Fruit fly (Drosophila melanogaster) whole organism, embryonic: ENCODE results near the gene CG6230.
A peak's percentile ranks its signal among the peaks of the same experiment; 100 is the strongest.

ENCODE experiments used
- ATbp ChIP-seq: fragments of 200-800 bp; sonication (Bioruptor generic); optimal IDR thresholded peaks from 2 replicates; lab custom pipeline; 2017; ENCODE audit warnings: missing biosample characterization, mild to moderate bottlenecking, missing genetic modification characterization, missing genetic modification reagents
- Bdp1 ChIP-seq: fragments of 200-800 bp; sonication (Bioruptor generic); optimal IDR thresholded peaks from 3 replicates; lab custom pipeline; 2016; ENCODE audit warnings: missing biosample characterization, missing genetic modification characterization
- CG10654 ChIP-seq: fragments of 200-800 bp; sonication (Bioruptor generic); optimal IDR thresholded peaks from 2 replicates; lab custom pipeline; 2016; ENCODE audit warnings: missing biosample characterization, missing genetic modification characterization
- CG11695 ChIP-seq: fragments of 200-800 bp; sonication (Bioruptor generic); IDR thresholded peaks from 3 replicates; pipeline ENCODE4 v1.3.6; 2022; ENCODE audit warnings: missing biosample characterization, missing genetic modification characterization
- CG1233 ChIP-seq: fragments of 200-800 bp; sonication (Bioruptor generic); optimal IDR thresholded peaks from 4 replicates; lab custom pipeline; 2018; ENCODE audit warnings: missing biosample characterization, mild to moderate bottlenecking, missing genetic modification characterization
- CG13296 ChIP-seq: fragments of 200-800 bp; sonication (Bioruptor generic); optimal IDR thresholded peaks from 3 replicates; lab custom pipeline; 2018; ENCODE audit warnings: missing biosample characterization, mild to moderate bottlenecking, missing genetic modification characterization
- CG14050 ChIP-seq: fragments of 200-800 bp; sonication (Bioruptor generic); IDR thresholded peaks from 3 replicates; pipeline ENCODE4 v1.3.6; 2022; ENCODE audit warnings: missing biosample characterization, missing genetic modification characterization
- CG14667 ChIP-seq: fragments of 200-800 bp; sonication (Bioruptor generic); IDR thresholded peaks from 2 replicates; pipeline ENCODE4 v1.3.6; 2022; ENCODE audit warnings: missing biosample characterization, missing genetic modification characterization
- CG14965 ChIP-seq: fragments of 200-800 bp; sonication (Bioruptor generic); optimal IDR thresholded peaks from 2 replicates; lab custom pipeline; 2016; ENCODE audit warnings: missing biosample characterization, missing genetic modification characterization, borderline replicate concordance
- CG15011 ChIP-seq: fragments of 200-800 bp; sonication (Bioruptor generic); optimal IDR thresholded peaks from 3 replicates; lab custom pipeline; 2018; ENCODE audit warnings: missing biosample characterization, mild to moderate bottlenecking, missing genetic modification characterization
- CG15479 ChIP-seq: fragments of 200-800 bp; sonication (Bioruptor generic); optimal IDR thresholded peaks from 3 replicates; lab custom pipeline; 2019; ENCODE audit warnings: missing biosample characterization, mild to moderate bottlenecking, missing genetic modification characterization, moderate library complexity
- CG16863 ChIP-seq: fragments of 200-800 bp; sonication (Bioruptor generic); optimal IDR thresholded peaks from 3 replicates; lab custom pipeline; 2016; ENCODE audit warnings: missing biosample characterization, missing genetic modification characterization
- CG17385 ChIP-seq: fragments of 200-800 bp; sonication (Bioruptor generic); optimal IDR thresholded peaks from 3 replicates; lab custom pipeline; 2018; ENCODE audit warnings: missing biosample characterization, mild to moderate bottlenecking, missing genetic modification characterization
- CG31365 ChIP-seq: fragments of 200-800 bp; sonication (Bioruptor generic); optimal IDR thresholded peaks from 2 replicates; lab custom pipeline; 2018; ENCODE audit warnings: missing biosample characterization, mild to moderate bottlenecking, missing genetic modification characterization
- CG32772 ChIP-seq: fragments of 200-800 bp; sonication (Bioruptor generic); IDR thresholded peaks from 2 replicates; pipeline ENCODE4 v1.3.6; 2022; ENCODE audit warnings: missing biosample characterization, missing genetic modification characterization
- CG3995 ChIP-seq: fragments of 200-800 bp; sonication (Bioruptor generic); optimal IDR thresholded peaks from 3 replicates; lab custom pipeline; 2016; ENCODE audit warnings: missing biosample characterization, missing genetic modification characterization
- CG6254 ChIP-seq: fragments of 200-800 bp; sonication (Bioruptor generic); optimal IDR thresholded peaks from 3 replicates; lab custom pipeline; 2017; ENCODE audit warnings: mild to moderate bottlenecking, missing biosample characterization, missing genetic modification reagents, missing genetic modification characterization
- D ChIP-seq, 2 experiments: fragments of 200-800 bp in 1 of 2; fragments of >200 bp in 1 of 2; sonication (Bioruptor generic) in 1 of 2; optimal IDR thresholded peaks; 2 replicates in 1 of 2; 3 replicates in 1 of 2; lab custom pipeline; 2017; ENCODE audit warnings: mild to moderate bottlenecking in 1 of 2, missing biosample characterization in 1 of 2, missing genetic modification characterization in 1 of 2, missing genetic modification reagents in 1 of 2
- Dad ChIP-seq: fragments of 200-800 bp; sonication (Bioruptor generic); optimal IDR thresholded peaks from 3 replicates; lab custom pipeline; 2016; ENCODE audit warnings: missing biosample characterization, missing genetic modification characterization
- Doc2 ChIP-seq: fragments of 200-800 bp; sonication (Bioruptor generic); IDR thresholded peaks from 2 replicates; pipeline ENCODE4 v1.3.6; 2022; ENCODE audit warnings: missing biosample characterization, missing genetic modification characterization
- Dref ChIP-seq: fragments of 200-800 bp; sonication (Bioruptor generic); IDR thresholded peaks from 2 replicates; pipeline ENCODE4 v1.3.6; 2022; ENCODE audit warnings: missing biosample characterization, missing genetic modification characterization
- Elba2 ChIP-seq: fragments of 200-800 bp; sonication (Bioruptor generic); optimal IDR thresholded peaks from 3 replicates; lab custom pipeline; 2016; ENCODE audit warnings: missing biosample characterization, missing genetic modification characterization
- Ets65A ChIP-seq: fragments of 200-800 bp; sonication (Bioruptor generic); peaks from one replicate; lab custom pipeline; 2016; ENCODE audit warnings: missing biosample characterization, missing genetic modification characterization
- HLH4C ChIP-seq: fragments of 200-800 bp; sonication (Bioruptor generic); IDR thresholded peaks from 3 replicates; pipeline ENCODE4 v1.3.6; 2022; ENCODE audit warnings: missing biosample characterization, missing genetic modification characterization; ENCODE audit not compliant: partially characterized antibody
- MTF-1 ChIP-seq: fragments of 200-800 bp; sonication (Bioruptor generic); optimal IDR thresholded peaks from 2 replicates; lab custom pipeline; 2018; ENCODE audit warnings: missing biosample characterization, mild to moderate bottlenecking, missing genetic modification characterization, borderline replicate concordance
- Mrtf ChIP-seq: fragments of 200-800 bp; sonication (Bioruptor generic); IDR thresholded peaks from 3 replicates; pipeline ENCODE4 v1.3.6; 2022; ENCODE audit warnings: missing biosample characterization, missing genetic modification characterization
- Myb ChIP-seq: fragments of 200-800 bp; sonication (Bioruptor generic); optimal IDR thresholded peaks from 2 replicates; lab custom pipeline; 2016; ENCODE audit warnings: missing biosample characterization, missing genetic modification characterization
- NC2β ChIP-seq: fragments of 200-800 bp; sonication (Bioruptor generic); optimal IDR thresholded peaks from 2 replicates; lab custom pipeline; 2016; ENCODE audit warnings: missing biosample characterization, missing genetic modification characterization
- Scr ChIP-seq: fragments of 200-800 bp; sonication (Bioruptor generic); IDR thresholded peaks from 2 replicates; pipeline ENCODE4 v1.3.6; 2022; ENCODE audit warnings: missing biosample characterization, missing genetic modification characterization; ENCODE audit not compliant: partially characterized antibody
- ab ChIP-seq: fragments of 200-800 bp; sonication (Bioruptor generic); optimal IDR thresholded peaks from 2 replicates; lab custom pipeline; 2016; ENCODE audit warnings: missing biosample characterization, missing genetic modification characterization
- danr ChIP-seq: fragments of 200-800 bp; sonication (Bioruptor generic); IDR thresholded peaks from 2 replicates; pipeline ENCODE4 v1.3.6; 2022; ENCODE audit warnings: missing biosample characterization, missing genetic modification characterization
- dysf ChIP-seq: fragments of 200-800 bp; sonication (Bioruptor generic); IDR thresholded peaks from 3 replicates; pipeline ENCODE4 v1.3.6; 2022; ENCODE audit warnings: missing biosample characterization, missing genetic modification characterization
- ftz-f1 ChIP-seq: fragments of 200-800 bp; sonication (Bioruptor generic); optimal IDR thresholded peaks from 2 replicates; lab custom pipeline; 2016; ENCODE audit warnings: missing biosample characterization, missing genetic modification characterization
- gem ChIP-seq: fragments of 200-800 bp; sonication (Bioruptor generic); optimal IDR thresholded peaks from 2 replicates; lab custom pipeline; 2019; ENCODE audit warnings: missing biosample characterization, mild to moderate bottlenecking, missing genetic modification characterization, moderate library complexity
- grn ChIP-seq: fragments of 200-800 bp; sonication (Bioruptor generic); optimal IDR thresholded peaks from 3 replicates; lab custom pipeline; 2017; ENCODE audit warnings: missing biosample characterization, missing genetic modification characterization
- lov ChIP-seq, 2 experiments: fragments of 200-800 bp in 1 of 2; fragments of >200 bp in 1 of 2; sonication (Bioruptor generic) in 1 of 2; IDR thresholded peaks in 1 of 2; optimal IDR thresholded peaks in 1 of 2; 2 replicates in 1 of 2; 3 replicates in 1 of 2; pipeline versions ENCODE4 v1.3.6 to Lab custom; 2017 to 2022; ENCODE audit warnings: missing biosample characterization in 1 of 2, missing genetic modification characterization in 1 of 2
- ranshi ChIP-seq: fragments of 200-800 bp; sonication (Bioruptor generic); IDR thresholded peaks from 2 replicates; pipeline ENCODE4 v1.3.6; 2022; ENCODE audit warnings: missing biosample characterization, missing genetic modification characterization
- repo ChIP-seq: fragments of 200-800 bp; sonication (Bioruptor generic); optimal IDR thresholded peaks from 2 replicates; lab custom pipeline; 2016; ENCODE audit warnings: missing biosample characterization, missing genetic modification characterization
- salm ChIP-seq: fragments of 200-800 bp; sonication (Bioruptor generic); optimal IDR thresholded peaks from 2 replicates; lab custom pipeline; 2018; ENCODE audit warnings: missing biosample characterization, mild to moderate bottlenecking, missing genetic modification characterization
- sc ChIP-seq, 3 experiments: fragments of >200 bp in 2 of 3; fragments of 200-800 bp in 1 of 3; sonication (Bioruptor generic) in 1 of 3; optimal IDR thresholded peaks; 2 replicates in 2 of 3; 3 replicates in 1 of 3; lab custom pipeline; 2017; ENCODE audit warnings: mild to moderate bottlenecking in 1 of 3, missing biosample characterization in 1 of 3, missing genetic modification characterization in 1 of 3, missing genetic modification reagents in 1 of 3
- slp2 ChIP-seq: fragments of 200-800 bp; sonication (Bioruptor generic); optimal IDR thresholded peaks from 2 replicates; lab custom pipeline; 2016; ENCODE audit warnings: missing biosample characterization, missing genetic modification characterization
- sna ChIP-seq: fragments of 200-800 bp; sonication (Bioruptor generic); IDR thresholded peaks from 2 replicates; pipeline ENCODE4 v1.3.6; 2022; ENCODE audit warnings: missing biosample characterization, missing genetic modification characterization; ENCODE audit not compliant: partially characterized antibody
- tna ChIP-seq: fragments of 200-800 bp; sonication (Bioruptor generic); IDR thresholded peaks from 2 replicates; pipeline ENCODE4 v1.3.6; 2022; ENCODE audit warnings: missing biosample characterization, missing genetic modification characterization; ENCODE audit not compliant: partially characterized antibody
- unc-4 ChIP-seq: fragments of 200-800 bp; sonication (Bioruptor generic); IDR thresholded peaks from 2 replicates; pipeline ENCODE4 v1.3.6; 2022; ENCODE audit warnings: missing biosample characterization, missing genetic modification characterization; ENCODE audit not compliant: partially characterized antibody
- unpg ChIP-seq: fragments of 200-800 bp; sonication (Bioruptor generic); optimal IDR thresholded peaks from 3 replicates; lab custom pipeline; 2018; ENCODE audit warnings: missing biosample characterization, mild to moderate bottlenecking, missing genetic modification characterization, moderate library complexity
- wdn ChIP-seq: fragments of 200-800 bp; sonication (Bioruptor generic); IDR thresholded peaks from 2 replicates; pipeline ENCODE4 v1.3.6; 2022; ENCODE audit warnings: missing biosample characterization, missing genetic modification characterization
- zen2 ChIP-seq: fragments of 200-800 bp; sonication (Bioruptor generic); IDR thresholded peaks from 3 replicates; pipeline ENCODE4 v1.3.6; 2022; ENCODE audit warnings: missing biosample characterization, missing genetic modification characterization; ENCODE audit not compliant: partially characterized antibody
- zf30C ChIP-seq: fragments of 200-800 bp; sonication (Bioruptor generic); optimal IDR thresholded peaks from 3 replicates; lab custom pipeline; 2018; ENCODE audit warnings: missing biosample characterization, mild to moderate bottlenecking, missing genetic modification characterization
- zfh2 ChIP-seq: fragments of 200-800 bp; sonication (Bioruptor generic); optimal IDR thresholded peaks from 2 replicates; lab custom pipeline; 2016; ENCODE audit warnings: missing biosample characterization, missing genetic modification characterization

Gene CG6230

DNA sequence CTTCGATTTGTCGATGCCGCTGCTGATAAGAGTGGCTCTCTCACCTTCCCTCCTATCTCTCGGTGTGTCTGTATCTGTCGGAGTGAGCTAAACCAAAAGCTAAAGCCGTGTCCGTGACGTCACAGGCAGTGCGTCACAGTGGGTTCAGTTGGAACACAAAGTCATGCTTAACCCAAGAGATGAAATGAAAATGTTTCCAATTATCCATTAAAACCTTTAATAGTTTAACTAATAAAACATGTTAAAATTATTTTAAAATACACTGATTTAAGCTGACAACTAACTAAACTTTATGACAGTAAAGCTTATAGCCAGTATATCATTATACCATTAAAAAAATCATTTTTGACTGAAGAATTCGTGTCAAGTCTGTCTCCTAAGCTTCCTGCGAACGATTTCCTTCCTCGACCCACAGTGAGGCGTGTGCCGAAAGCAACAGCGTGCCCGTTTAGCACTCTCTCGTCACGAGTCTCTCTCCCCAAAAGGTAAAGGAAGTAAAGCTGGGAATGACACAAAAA lies 7.0 kb downstream of the CG6230 start, which contains the start of gene Idua (continued):
- TF ChIP-seq Bdp1, result no peak
- peak; percentile 85 for TF ChIP-seq CG13296 (GFP tag; lab: Kevin White, UChicago)
- no peak for TF ChIP-seq repo (GFP tag; lab: Kevin White, UChicago)
- TF ChIP-seq dysf (GFP tag; lab: Robert Waterston, UW), result peak; percentile 66; the same call in 2 of the 3 replicates
- TF ChIP-seq D (optimal IDR thresholded peaks at IDR 0.05; lab: Kevin White, UChicago), result no peak
- peak; percentile 76 for TF ChIP-seq D (GFP tag; optimal IDR thresholded peaks at IDR 0.05; lab: Kevin White, UChicago)
- peak; percentile 24 for TF ChIP-seq CG10654 (GFP tag; lab: Kevin White, UChicago)
- TF ChIP-seq lov (optimal IDR thresholded peaks at IDR 0.05; lab: Kevin White, UChicago), result no peak
- TF ChIP-seq lov (GFP tag; IDR thresholded peaks at IDR 0.05; lab: Robert Waterston, UW), result no peak
- TF ChIP-seq CG32772 (GFP tag; lab: Robert Waterston, UW), result 0 out of 2 replicates have a peak, but pooled peaks have one; percentile 31
- TF ChIP-seq zf30C (GFP tag; lab: Kevin White, UChicago), result no peak
- no peak for TF ChIP-seq CG3995 (GFP tag; lab: Kevin White, UChicago)
- no peak for TF ChIP-seq ATbp (GFP tag; lab: Kevin White, UChicago)
- no peak for TF ChIP-seq danr (GFP tag; lab: Robert Waterston, UW)
- no peak for TF ChIP-seq Doc2 (GFP tag; lab: Robert Waterston, UW)
- TF ChIP-seq CG6254 (GFP tag; lab: Kevin White, UChicago), result peak; percentile 70
- TF ChIP-seq Mrtf (GFP tag; lab: Robert Waterston, UW), result no peak
- TF ChIP-seq Elba2 (GFP tag; lab: Kevin White, UChicago), result no peak
- no peak for TF ChIP-seq zen2 (GFP tag; lab: Robert Waterston, UW)
- no peak for TF ChIP-seq slp2 (GFP tag; lab: Kevin White, UChicago)
- no peak for TF ChIP-seq unpg (GFP tag; lab: Kevin White, UChicago)
- TF ChIP-seq CG11695 (GFP tag; lab: Robert Waterston, UW), result peak; percentile 70; the same call in 2 of the 3 replicates
- peak; percentile 90 for TF ChIP-seq Ets65A (GFP tag; lab: Kevin White, UChicago)
- TF ChIP-seq MTF-1 (GFP tag; lab: Kevin White, UChicago), result no peak
- no peak for TF ChIP-seq Scr (GFP tag; lab: Robert Waterston, UW)
- TF ChIP-seq ab (GFP tag; lab: Kevin White, UChicago), result no peak
- no peak for TF ChIP-seq gem (tag; lab: Kevin White, UChicago)
- no peak for TF ChIP-seq Dad
- no peak for TF ChIP-seq Dref
- peak; percentile 73 for TF ChIP-seq CG17385 (GFP tag; lab: Kevin White, UChicago)
- TF ChIP-seq sna (GFP tag; lab: Robert Waterston, UW), result no peak
- TF ChIP-seq HLH4C (GFP tag; lab: Robert Waterston, UW), result no peak
- TF ChIP-seq CG14050 (GFP tag; lab: Robert Waterston, UW), result no peak; the same call in 2 of the 3 replicates
- no peak for TF ChIP-seq CG31365
- no peak for TF ChIP-seq unc-4 (GFP tag; lab: Robert Waterston, UW)
- TF ChIP-seq CG15011, result peak; percentile 52
- no peak for TF ChIP-seq sc (optimal IDR thresholded peaks at IDR 0.05; lab: Kevin White, UChicago)
- peak; percentile 17 for TF ChIP-seq sc (GFP tag; optimal IDR thresholded peaks at IDR 0.05; lab: Kevin White, UChicago)
- TF ChIP-seq CG15479 (GFP tag; lab: Kevin White, UChicago), result no peak
- peak; percentile 53 for TF ChIP-seq CG14667 (GFP tag; lab: Robert Waterston, UW)
- no peak for TF ChIP-seq NC2β
- peak; percentile 11 for TF ChIP-seq Myb
- no peak for TF ChIP-seq salm (tag; lab: Kevin White, UChicago)
- TF ChIP-seq ranshi (GFP tag; lab: Robert Waterston, UW), result 0 out of 2 replicates have a peak, but pooled peaks have one; percentile 18
- no peak for TF ChIP-seq wdn (GFP tag; lab: Robert Waterston, UW)
- TF ChIP-seq CG14965 (GFP tag; lab: Kevin White, UChicago), result no peak
- peak; percentile 20 for TF ChIP-seq zfh2 (GFP tag; lab: Kevin White, UChicago)
- TF ChIP-seq CG16863 (GFP tag; lab: Kevin White, UChicago), result peak; percentile 27
- TF ChIP-seq tna (GFP tag; lab: Robert Waterston, UW), result no peak
- TF ChIP-seq ftz-f1 (GFP tag; lab: Kevin White, UChicago), result no peak
- peak; percentile 58 for TF ChIP-seq CG1233
- TF ChIP-seq grn (GFP tag; lab: Kevin White, UChicago), result peak; percentile 38
